Fruit fly (Drosophila melanogaster): ENCODE results near the gene Ddr.

- TF ChIP-seq Blimp-1 (GFP tag; optimal IDR thresholded peaks at IDR 0.05) (no peak), acj6 (GFP tag; optimal IDR thresholded peaks at IDR 0.05) (no peak)
These were observed 42.1 kb upstream of the Ddr start for dm6 chr2L:6210818-6211217.

Data from whole organism, prepupa.